Fruit fly (Drosophila melanogaster): ENCODE results near the gene CG13926.

dm6 chr3L:1584003-1584402 lies 34.0 kb downstream of the CG13926 start:
- TF ChIP-seq CG11762 (GFP tag; optimal IDR thresholded peaks at IDR 0.05; ENCODE audit: insufficient read depth), result no peak
- TF ChIP-seq ss (GFP tag; optimal IDR thresholded peaks at IDR 0.05), result no peak
